Worm (Caenorhabditis elegans): Measurements from ENCODE around the gene chil-22.
A peak's percentile ranks its signal among the peaks of the same experiment; 100 is the strongest.

The chil-22 gene

DNA sequence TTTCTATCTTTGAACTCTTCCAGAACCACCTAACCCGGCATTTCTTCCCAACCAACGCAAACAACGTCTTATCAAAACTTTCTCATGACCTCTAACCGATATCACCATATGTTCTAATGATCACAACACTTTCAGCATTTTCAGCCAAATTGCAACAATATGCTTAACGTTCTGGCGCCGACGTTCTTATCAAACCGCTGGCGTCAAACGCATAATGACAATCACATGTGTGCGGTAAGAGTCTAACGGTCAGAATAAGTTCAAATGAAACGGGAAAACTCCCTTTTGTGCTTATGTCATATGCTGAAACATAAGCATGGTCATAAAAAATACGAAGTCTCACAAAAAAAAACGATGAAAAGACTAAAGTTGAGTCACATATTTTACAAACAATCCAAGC lies 34.9 kb upstream of the chil-22 start (continued):
- no peak for TF ChIP-seq repo-1 (tag; optimal IDR thresholded peaks at IDR 0.05)
- TF ChIP-seq let-526 (GFP tag; IDR thresholded peaks at IDR 0.05), result peak; percentile 54; the same call in 1 of the 2 replicates
- no peak for TF ChIP-seq aptf-2 (GFP tag; conservative IDR thresholded peaks at IDR 0.05)
- no peak for TF ChIP-seq cebp-1 (GFP tag; IDR thresholded peaks at IDR 0.05)
- peak; percentile 69 for TF ChIP-seq cebp-1 (tag; optimal IDR thresholded peaks at IDR 0.05)
- TF ChIP-seq dpl-1 (GFP tag; optimal IDR thresholded peaks at IDR 0.05), result no peak
- no peak for TF ChIP-seq nhr-179 (tag; optimal IDR thresholded peaks at IDR 0.05)
- peak; percentile 69; the same call in 1 of the 2 replicates for TF ChIP-seq Y95B8A.8 (GFP tag; IDR thresholded peaks at IDR 0.05)
- peak; percentile 59 for TF ChIP-seq B0336.3 (GFP tag; IDR thresholded peaks at IDR 0.05)
- TF ChIP-seq hmg-1.2 (GFP tag; IDR thresholded peaks at IDR 0.05), result no peak
- TF ChIP-seq ceh-91 (GFP tag; IDR thresholded peaks at IDR 0.05), result no peak
- no peak for TF ChIP-seq ztf-3 (GFP tag; optimal IDR thresholded peaks at IDR 0.05)
- no peak for TF ChIP-seq snpc-1.3 (tag; optimal IDR thresholded peaks at IDR 0.05; ENCODE audit: insufficient read depth)
- TF ChIP-seq K11D2.4 (GFP tag; IDR thresholded peaks at IDR 0.05), result no peak
- no peak for TF ChIP-seq lag-1 (GFP tag; IDR thresholded peaks at IDR 0.05)
- no peak for TF ChIP-seq K12H6.12 (tag; optimal IDR thresholded peaks at IDR 0.05)
- TF ChIP-seq hsf-1 (GFP tag; IDR thresholded peaks at IDR 0.05), result no peak
- TF ChIP-seq ztf-18 (tag; optimal IDR thresholded peaks at IDR 0.05), result no peak
- no peak for TF ChIP-seq sptf-2 (GFP tag; optimal IDR thresholded peaks at IDR 0.05)
- no peak for TF ChIP-seq bed-2 (GFP tag; IDR thresholded peaks at IDR 0.05)
- peak; percentile 78 for TF ChIP-seq pha-4 (tag; optimal IDR thresholded peaks at IDR 0.05)
- no peak for TF ChIP-seq die-1 (tag; optimal IDR thresholded peaks at IDR 0.05)
- no peak for TF ChIP-seq tlf-1 (GFP tag; optimal IDR thresholded peaks at IDR 0.05)
- TF ChIP-seq Y67H2A.10 (GFP tag; conservative IDR thresholded peaks at IDR 0.05), result no peak
- no peak for TF ChIP-seq unc-130 (GFP tag; optimal IDR thresholded peaks at IDR 0.05)
- TF ChIP-seq lin-40 (tag; optimal IDR thresholded peaks at IDR 0.05), result peak; percentile 24
- TF ChIP-seq zim-3 (tag; optimal IDR thresholded peaks at IDR 0.05), result no peak
- TF ChIP-seq rpc-1 (optimal IDR thresholded peaks at IDR 0.05), result no peak
- TF ChIP-seq rpc-1 (tag; optimal IDR thresholded peaks at IDR 0.05), result no peak

DNA sequence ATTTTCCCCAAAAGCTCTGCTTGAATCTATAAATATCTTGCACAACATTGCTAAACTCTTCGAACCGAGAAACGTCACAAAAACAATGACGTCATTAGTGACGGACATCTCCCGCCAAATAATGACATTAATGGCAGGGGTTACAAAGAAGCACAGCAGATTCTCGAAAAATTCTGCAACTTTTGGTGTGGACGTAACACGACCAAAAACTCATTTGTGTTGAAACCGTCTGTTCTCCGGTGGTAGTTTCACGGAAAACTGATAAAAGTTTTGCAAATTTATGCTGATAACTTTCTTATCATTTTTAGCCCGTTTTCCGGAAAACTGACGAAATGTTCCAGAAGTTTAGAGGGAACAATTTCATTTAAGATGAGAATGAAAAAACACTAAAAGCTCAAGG lies 32.6 kb upstream of the chil-22 start:
- TF ChIP-seq ets-4 (GFP tag; optimal IDR thresholded peaks at IDR 0.05) (no peak), hmg-20 (GFP tag; IDR thresholded peaks at IDR 0.05) (no peak), F39B2.1 (GFP tag; IDR thresholded peaks at IDR 0.05) (no peak), cebp-1 (GFP tag; IDR thresholded peaks at IDR 0.05) (no peak), cebp-1 (tag; optimal IDR thresholded peaks at IDR 0.05) (peak; percentile 11), nhr-80 (tag; optimal IDR thresholded peaks at IDR 0.05) (peak; percentile 63), die-1 (tag; optimal IDR thresholded peaks at IDR 0.05) (no peak), atf-7 (tag; optimal IDR thresholded peaks at IDR 0.05) (peak; percentile 90), xnd-1 (tag; optimal IDR thresholded peaks at IDR 0.05) (no peak), egl-18 (GFP tag; IDR thresholded peaks at IDR 0.05) (no peak), tbp1 (GFP tag; optimal IDR thresholded peaks at IDR 0.05) (peak; percentile 1), egrh-3 (GFP tag; IDR thresholded peaks at IDR 0.05) (no peak), lin-54 (GFP tag; optimal IDR thresholded peaks at IDR 0.05) (no peak), F23B12.7 (tag; optimal IDR thresholded peaks at IDR 0.05; ENCODE audit: insufficient read depth) (no peak)
